Fruit fly (Drosophila melanogaster) whole organism, adult: ENCODE results near the gene sunz.

Source experiments
- CG11617 ChIP-seq: fragments of 200-800 bp; sonication (Bioruptor generic); optimal IDR thresholded peaks from 2 replicates; lab custom pipeline; 2017; ENCODE audit warnings: mild to moderate bottlenecking, missing biosample characterization, missing genetic modification reagents, missing genetic modification characterization
- CG12768 ChIP-seq: fragments of 200-800 bp; sonication (Bioruptor generic); optimal IDR thresholded peaks from 2 replicates; lab custom pipeline; 2017; ENCODE audit warnings: missing biosample characterization, missing genetic modification characterization, mild to moderate bottlenecking, moderate library complexity, missing genetic modification reagents
- CG33017 ChIP-seq: fragments of 200-800 bp; sonication (Bioruptor generic); optimal IDR thresholded peaks from 2 replicates; lab custom pipeline; 2018; ENCODE audit warnings: missing biosample characterization, mild to moderate bottlenecking, missing genetic modification characterization, moderate library complexity
- CG5204 ChIP-seq: fragments of 200-800 bp; sonication (Bioruptor generic); optimal IDR thresholded peaks from 2 replicates; lab custom pipeline; 2016; ENCODE audit warnings: missing biosample characterization, missing genetic modification characterization
- Clk ChIP-seq: fragments of 200-800 bp; sonication (Bioruptor generic); optimal IDR thresholded peaks from 2 replicates; lab custom pipeline; 2017; ENCODE audit warnings: missing biosample characterization, missing genetic modification characterization
- Crg-1 ChIP-seq: fragments of 200-800 bp; sonication (Bioruptor generic); optimal IDR thresholded peaks from 2 replicates; lab custom pipeline; 2016; ENCODE audit warnings: missing biosample characterization, missing genetic modification characterization
- Mnt ChIP-seq: fragments of 200-800 bp; sonication (Bioruptor generic); optimal IDR thresholded peaks from 2 replicates; lab custom pipeline; 2016; ENCODE audit warnings: missing biosample characterization, mild to moderate bottlenecking, missing genetic modification characterization
- ovo ChIP-seq: fragments of 200-800 bp; sonication (Bioruptor generic); optimal IDR thresholded peaks from 2 replicates; lab custom pipeline; 2016; ENCODE audit warnings: missing biosample characterization, missing genetic modification characterization
- pad ChIP-seq: fragments of 200-800 bp; sonication (Bioruptor generic); optimal IDR thresholded peaks from 3 replicates; lab custom pipeline; 2017; ENCODE audit warnings: missing biosample characterization, missing genetic modification characterization, mild to moderate bottlenecking, moderate library complexity, missing genetic modification reagents
- tj ChIP-seq: fragments of 200-800 bp; sonication (Bioruptor generic); optimal IDR thresholded peaks from 3 replicates; lab custom pipeline; 2017; ENCODE audit warnings: missing biosample characterization, mild to moderate bottlenecking, missing genetic modification characterization, moderate library complexity

DNA sequence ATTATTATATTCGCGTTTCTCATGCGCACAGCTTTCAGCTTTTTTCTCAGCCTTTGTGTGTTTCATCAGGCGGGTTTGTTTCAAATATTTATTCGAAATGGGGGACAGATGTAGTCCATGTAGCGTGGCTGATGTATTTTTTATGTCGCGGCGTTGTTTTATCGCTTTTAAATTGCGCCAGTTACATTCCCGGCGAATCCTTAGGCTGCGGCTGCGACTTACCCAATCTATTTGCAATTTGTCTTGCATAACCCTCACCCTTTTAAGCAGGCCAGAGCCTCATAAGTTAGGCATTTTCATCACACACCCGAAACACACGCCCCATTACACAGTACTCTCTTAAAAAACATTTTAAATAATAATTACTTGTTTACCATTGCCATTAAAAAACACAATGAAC lies at the start of gene sunz:
- TF ChIP-seq Crg-1 (GFP tag; lab: Kevin White, UChicago) (no peak), Clk (GFP tag; lab: Kevin White, UChicago) (no peak), CG33017 (no peak), CG5204 (GFP tag; lab: Kevin White, UChicago) (no peak), ovo (GFP tag; lab: Kevin White, UChicago) (no peak), Mnt (GFP tag; lab: Kevin White, UChicago) (no peak), pad (no peak), CG11617 (GFP tag; lab: Kevin White, UChicago) (no peak), CG12768 (GFP tag; lab: Kevin White, UChicago) (no peak), tj (no peak)
